Worm (Caenorhabditis elegans): ENCODE results near the gene F10G2.10.

DNA sequence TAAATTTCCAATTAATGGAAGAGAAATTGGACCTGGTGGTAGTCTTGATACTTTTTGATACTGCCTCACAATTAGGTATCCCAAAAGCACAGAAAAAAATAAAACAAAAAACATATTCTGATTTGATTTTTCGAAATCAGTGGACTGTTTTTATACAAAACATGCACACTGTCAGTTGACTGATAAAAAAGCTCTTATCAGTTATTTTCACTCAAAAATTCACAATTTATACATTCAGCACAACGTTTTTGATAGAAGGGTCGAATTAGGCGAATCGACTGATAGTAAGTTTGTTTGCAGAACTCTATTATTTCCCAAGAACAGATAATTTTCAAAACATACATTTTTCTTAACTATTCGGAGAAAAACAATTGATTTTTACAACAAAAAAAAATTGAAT, 42.0 kb downstream of the F10G2.10 start, which contains the start of gene cyp-35A2:
- TF ChIP-seq unc-62 (GFP tag; optimal IDR thresholded peaks at IDR 0.05), result no peak
- TF ChIP-seq ztf-11 (tag; optimal IDR thresholded peaks at IDR 0.05), result no peak
- no peak for TF ChIP-seq mdl-1 (tag; optimal IDR thresholded peaks at IDR 0.05)
- no peak for TF ChIP-seq Y55F3AM.14 (GFP tag; optimal IDR thresholded peaks at IDR 0.05)
- TF ChIP-seq ceh-82 (tag; optimal IDR thresholded peaks at IDR 0.05), result no peak
- no peak for TF ChIP-seq lin-13 (GFP tag; optimal IDR thresholded peaks at IDR 0.05)
- TF ChIP-seq nhr-12 (tag; optimal IDR thresholded peaks at IDR 0.05), result no peak
- no peak for TF ChIP-seq snpc-4 (tag; optimal IDR thresholded peaks at IDR 0.05)
- no peak for TF ChIP-seq zag-1 (tag; optimal IDR thresholded peaks at IDR 0.05)
- TF ChIP-seq elt-1 (tag; optimal IDR thresholded peaks at IDR 0.05), result no peak
- no peak for TF ChIP-seq lin-39 (tag; optimal IDR thresholded peaks at IDR 0.05)
- no peak for TF ChIP-seq F13H6.1 (tag; optimal IDR thresholded peaks at IDR 0.05)
- TF ChIP-seq egl-27 (tag; optimal IDR thresholded peaks at IDR 0.05), result no peak

Data from whole organism, L2 larva.